Worm (Caenorhabditis elegans): ENCODE results near the gene T05C12.1.

DNA sequence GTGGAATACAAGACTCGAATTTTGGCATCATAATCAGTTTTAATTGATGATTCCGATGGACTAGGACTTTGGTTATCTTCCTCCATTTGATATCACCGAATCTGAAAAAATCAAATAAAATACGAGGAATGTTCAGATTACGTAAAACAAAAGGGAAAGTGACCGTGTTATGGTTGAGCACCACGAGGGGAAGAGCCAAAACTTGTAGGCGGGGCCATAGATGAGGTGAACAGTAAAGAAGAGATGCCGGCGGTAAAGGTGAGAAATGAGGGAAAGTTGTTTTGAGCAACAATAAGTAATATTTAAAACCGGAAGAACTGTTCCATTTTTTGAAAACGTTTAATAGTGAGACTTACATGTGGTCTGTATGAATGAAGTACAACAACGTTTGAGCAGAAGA is 23.6 kb upstream of the T05C12.1 start, which contains the start of gene F10B5.3:
- no peak for TF ChIP-seq nfya-1 (tag; optimal IDR thresholded peaks at IDR 0.05; ENCODE audit: insufficient read depth)
- TF ChIP-seq pha-4 (tag; optimal IDR thresholded peaks at IDR 0.05): no peak
- TF ChIP-seq lsy-12 (tag; optimal IDR thresholded peaks at IDR 0.05): no peak
- no peak for TF ChIP-seq fkh-10 (GFP tag; optimal IDR thresholded peaks at IDR 0.05)

Measured in whole organism, L3 larva.